Worm (Caenorhabditis elegans) whole organism, L3 larva: Measurements from ENCODE around the gene H10D18.5.

Experiments used
- R02D3.7 ChIP-seq: fragments of 150-350 bp; optimal IDR thresholded peaks from 2 replicates; lab custom pipeline; 2014; ENCODE audit warnings: missing biosample characterization, missing genetic modification characterization
- ZK546.5 ChIP-seq: sonication (generic microtip); optimal IDR thresholded peaks from 2 replicates; lab custom pipeline; 2017; ENCODE audit warnings: missing biosample characterization, missing genetic modification characterization
- ama-1 ChIP-seq: fragments of 150-350 bp; optimal IDR thresholded peaks from 2 replicates; lab custom pipeline; 2018
- ceh-16 ChIP-seq: sonication (generic microtip); optimal IDR thresholded peaks from 2 replicates; lab custom pipeline; 2017; ENCODE audit warnings: missing biosample characterization, missing genetic modification characterization
- ceh-9 ChIP-seq: sonication (generic microtip); optimal IDR thresholded peaks from 2 replicates; lab custom pipeline; 2018; ENCODE audit warnings: missing biosample characterization, missing genetic modification characterization
- daf-12 ChIP-seq: fragments of 150-350 bp; optimal IDR thresholded peaks from 2 replicates; lab custom pipeline; 2014; ENCODE audit warnings: missing biosample characterization, missing genetic modification reagents, missing genetic modification characterization
- egl-5 ChIP-seq: fragments of 150-350 bp; optimal IDR thresholded peaks from 2 replicates; lab custom pipeline; 2017; ENCODE audit warnings: missing biosample characterization, missing genetic modification reagents, missing genetic modification characterization, inconsistent platforms
- elt-1 ChIP-seq: fragments of 150-350 bp; optimal IDR thresholded peaks from 2 replicates; lab custom pipeline; 2014; ENCODE audit warnings: missing biosample characterization, missing genetic modification characterization
- elt-2 ChIP-seq: sonication (generic microtip); optimal IDR thresholded peaks from 2 replicates; lab custom pipeline; 2016; ENCODE audit warnings: missing genetic modification reagents, mild to moderate bottlenecking, missing genetic modification characterization, missing compliant biosample characterization
- eor-1 ChIP-seq, 2 experiments: fragments of 150-350 bp; optimal IDR thresholded peaks; 2 replicates each; lab custom pipeline; 2014 to 2018; ENCODE audit warnings: missing biosample characterization in 2 of 2, missing genetic modification characterization in 2 of 2
- fkh-10 ChIP-seq: sonication (generic microtip); optimal IDR thresholded peaks from 2 replicates; lab custom pipeline; 2017; ENCODE audit warnings: missing biosample characterization, missing genetic modification reagents, missing genetic modification characterization
- hmg-11 ChIP-seq: sonication (generic microtip); optimal IDR thresholded peaks from 2 replicates; lab custom pipeline; 2016; ENCODE audit warnings: missing genetic modification characterization, missing compliant biosample characterization
- jun-1 ChIP-seq: fragments of 150-350 bp; optimal IDR thresholded peaks from 2 replicates; lab custom pipeline; 2014; ENCODE audit warnings: missing biosample characterization, missing genetic modification reagents, missing genetic modification characterization
- lin-39 ChIP-seq: fragments of 150-350 bp; optimal IDR thresholded peaks from 2 replicates; lab custom pipeline; 2018; ENCODE audit warnings: missing biosample characterization, missing genetic modification reagents, missing genetic modification characterization
- mml-1 ChIP-seq: fragments of 150-350 bp; sonication (generic microtip); optimal IDR thresholded peaks from 3 replicates; lab custom pipeline; 2014; ENCODE audit warnings: missing biosample characterization, missing genetic modification characterization
- nfya-1 ChIP-seq: sonication (generic microtip); optimal IDR thresholded peaks from 2 replicates; lab custom pipeline; 2017; ENCODE audit warnings: missing genetic modification characterization, mild to moderate bottlenecking, missing compliant biosample characterization, antibody characterized with exemption, moderate library complexity; ENCODE audit not compliant: insufficient read depth
- nhr-43 ChIP-seq: sonication (generic microtip); optimal IDR thresholded peaks from 2 replicates; lab custom pipeline; 2016; ENCODE audit warnings: mild to moderate bottlenecking, missing genetic modification characterization, missing compliant biosample characterization; ENCODE audit not compliant: poor library complexity, severe bottlenecking
- nhr-67 ChIP-seq: fragments of 150-350 bp; optimal IDR thresholded peaks from 2 replicates; lab custom pipeline; 2014; ENCODE audit warnings: missing biosample characterization, missing genetic modification characterization
- nhr-76 ChIP-seq: fragments of 150-350 bp; sonication (generic microtip); optimal IDR thresholded peaks from 5 replicates; lab custom pipeline; 2014; ENCODE audit warnings: missing biosample characterization, missing genetic modification characterization
- nhr-77 ChIP-seq: fragments of 150-350 bp; optimal IDR thresholded peaks from 2 replicates; lab custom pipeline; 2014; ENCODE audit warnings: missing biosample characterization, missing genetic modification characterization
- pha-4 ChIP-seq: fragments of 150-350 bp; optimal IDR thresholded peaks from 2 replicates; lab custom pipeline; 2014; ENCODE audit warnings: missing biosample characterization, missing genetic modification reagents, missing genetic modification characterization
- pqm-1 ChIP-seq: fragments of 150-350 bp; optimal IDR thresholded peaks from 2 replicates; lab custom pipeline; 2017; ENCODE audit warnings: missing biosample characterization, missing genetic modification characterization, inconsistent platforms
- skn-1 ChIP-seq: fragments of 150-350 bp; optimal IDR thresholded peaks from 2 replicates; lab custom pipeline; 2014; ENCODE audit warnings: missing biosample characterization, missing genetic modification characterization
- unc-39 ChIP-seq: sonication (generic microtip); optimal IDR thresholded peaks from 4 replicates; lab custom pipeline; 2017; ENCODE audit warnings: missing biosample characterization, missing genetic modification characterization
- zag-1 ChIP-seq: fragments of 150-350 bp; optimal IDR thresholded peaks from 2 replicates; lab custom pipeline; 2014; ENCODE audit warnings: missing biosample characterization, missing genetic modification characterization
- ztf-4 ChIP-seq: fragments of 150-350 bp; optimal IDR thresholded peaks from 2 replicates; lab custom pipeline; 2014; ENCODE audit warnings: missing biosample characterization, missing genetic modification characterization

H10D18.5 gene

DNA sequence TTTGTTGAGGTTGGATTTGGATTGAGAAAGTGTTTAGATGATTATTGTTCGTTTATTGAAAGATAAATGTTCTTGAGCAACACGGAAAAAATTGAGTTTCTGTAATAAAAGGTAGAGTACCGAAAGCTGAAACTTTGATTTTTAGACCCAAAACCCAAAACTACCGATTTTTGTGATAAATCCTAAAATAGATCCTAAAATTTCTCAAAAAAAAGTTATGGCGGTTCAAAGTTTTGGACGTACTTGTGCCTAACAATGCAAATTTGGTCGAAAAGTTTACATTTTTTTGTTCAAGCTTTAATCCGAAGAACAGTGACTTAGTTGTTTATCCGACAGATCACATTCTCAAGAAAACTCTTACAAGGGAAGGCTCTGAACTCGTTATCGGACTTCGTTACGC lies 15.8 kb upstream of the H10D18.5 start, which contains the start of gene nhr-185:
TSS of gene nhr-185 (minus strand) at position 101 of the 400 bp plus-strand sequence.
- TF ChIP-seq ceh-9 (tag; lab: Kevin White, UChicago) (no peak), nhr-77 (tag; lab: Kevin White, UChicago) (no peak)

DNA sequence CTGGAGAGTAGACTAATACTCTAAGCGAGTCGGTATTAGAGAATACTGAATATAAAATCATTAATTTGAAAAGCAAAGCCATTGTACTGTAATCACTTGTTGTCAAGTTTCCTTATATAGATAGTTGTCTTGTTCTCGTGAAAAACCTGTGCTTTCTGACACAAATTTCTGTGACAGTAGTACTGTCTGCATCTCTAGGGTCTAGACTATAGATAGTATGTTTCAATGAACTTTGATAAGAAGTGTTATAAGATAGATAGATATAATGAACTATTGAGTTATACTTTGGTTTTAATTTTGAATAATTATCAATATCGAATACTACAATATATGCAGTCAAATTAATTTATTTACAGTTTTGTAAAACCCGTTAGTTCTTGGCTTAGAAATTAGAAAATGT lies 12.4 kb upstream of the H10D18.5 start, which contains the start of gene ugt-32:
TSS of gene ugt-32 (minus strand) at position 82 of the 400 bp plus-strand sequence.
- TF ChIP-seq zag-1 (tag; lab: Kevin White, UChicago) (no peak), nhr-77 (tag; lab: Kevin White, UChicago) (no peak), nfya-1 (tag; lab: Kevin White, UChicago) (no peak), elt-2 (peak; percentile 7), pqm-1 (tag; lab: Kevin White, UChicago) (peak; percentile 85), skn-1 (tag; lab: Kevin White, UChicago) (no peak), unc-39 (tag; lab: Kevin White, UChicago) (no peak)
- TF ChIP-seq, all 47 proteins: peak for 2

DNA sequence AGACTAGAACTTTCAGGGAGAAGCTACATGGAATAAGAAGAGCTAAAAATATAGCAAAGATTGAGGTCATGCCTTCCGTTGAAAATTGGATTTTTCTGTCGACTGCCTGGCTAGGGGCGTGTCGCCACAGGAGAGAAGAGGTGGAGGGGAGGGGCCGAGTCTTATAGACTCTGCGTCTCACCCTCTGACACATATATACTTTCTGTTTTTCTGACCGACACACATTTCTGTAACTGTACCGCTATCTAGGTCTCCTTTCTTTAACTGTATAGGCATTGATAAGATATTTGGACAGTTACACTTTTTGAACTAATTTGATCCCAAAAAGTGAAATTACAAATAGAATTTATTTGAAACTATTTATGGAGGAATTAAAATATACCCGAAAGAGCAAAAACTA lies 9.9 kb upstream of the H10D18.5 start:
- no peak for TF ChIP-seq mml-1
- TF ChIP-seq nfya-1 (tag; lab: Kevin White, UChicago) = no peak
- TF ChIP-seq pqm-1 (tag; lab: Kevin White, UChicago) = peak; percentile 20

DNA sequence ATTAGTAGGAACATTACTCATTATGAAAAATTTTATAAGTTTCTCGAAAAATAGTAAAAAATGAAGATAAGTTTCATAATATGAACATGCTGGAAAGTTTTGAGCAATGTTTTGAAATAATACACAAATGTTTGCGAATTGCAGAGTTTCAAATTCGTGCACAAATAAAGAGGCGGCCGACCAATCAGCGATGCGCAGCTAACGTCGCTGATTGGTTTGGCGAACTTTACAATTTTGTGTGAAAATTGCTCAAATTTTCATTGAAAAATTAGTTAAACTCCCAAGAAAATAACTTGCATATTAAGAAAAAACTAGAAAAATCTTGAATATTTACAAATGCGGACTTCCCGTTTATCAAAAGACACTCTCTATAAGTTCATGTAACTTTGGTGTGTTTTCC lies 1.1 kb upstream of the H10D18.5 start:
- TF ChIP-seq ama-1 (lab: Kevin White, UChicago) = no peak
- TF ChIP-seq nfya-1 (tag; lab: Kevin White, UChicago) = peak; percentile 55

DNA sequence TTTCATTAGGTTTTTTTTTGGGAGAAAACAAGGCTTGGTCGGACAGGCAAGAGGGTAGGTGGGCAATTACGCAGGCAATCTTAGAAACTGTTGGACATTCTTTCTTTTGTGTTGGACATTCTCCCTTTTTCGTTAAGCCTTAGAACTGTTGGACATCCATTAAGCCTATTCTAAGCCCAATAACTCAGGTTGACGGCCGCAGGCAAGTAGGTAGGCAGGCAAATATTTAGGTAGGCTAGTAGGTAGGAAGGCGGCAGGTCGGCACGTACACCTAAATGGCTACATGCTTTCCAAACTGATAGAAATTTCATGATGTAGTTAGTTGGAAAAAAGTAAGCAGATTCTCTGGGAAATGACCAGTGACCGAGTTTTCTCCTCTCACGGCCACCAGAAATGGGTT lies 587 bp upstream of the H10D18.5 start:
- TF ChIP-seq eor-1 (tag; optimal IDR thresholded peaks at IDR 0.05; lab: Kevin White, UChicago) = no peak
- TF ChIP-seq ztf-4 = no peak
- no peak for TF ChIP-seq mml-1
- no peak for TF ChIP-seq pqm-1 (tag; lab: Kevin White, UChicago)
- TF ChIP-seq daf-12 = no peak
- no peak for TF ChIP-seq elt-1 (tag; lab: Kevin White, UChicago)
- no peak for TF ChIP-seq ceh-9 (tag; lab: Kevin White, UChicago)
- no peak for TF ChIP-seq hmg-11 (tag; lab: Kevin White, UChicago)
- TF ChIP-seq nhr-76 (tag; lab: Kevin White, UChicago) = no peak
- TF ChIP-seq ceh-16 = no peak
- no peak for TF ChIP-seq nhr-43 (tag; lab: Kevin White, UChicago)
- no peak for TF ChIP-seq nhr-67 (tag; lab: Kevin White, UChicago)
- no peak for TF ChIP-seq fkh-10 (GFP tag; lab: Kevin White, UChicago)
- no peak for TF ChIP-seq ama-1 (lab: Kevin White, UChicago)
- TF ChIP-seq skn-1 (tag; lab: Kevin White, UChicago) = no peak
- no peak for TF ChIP-seq nfya-1 (tag; lab: Kevin White, UChicago)
- TF ChIP-seq nhr-77 (tag; lab: Kevin White, UChicago) = no peak
- TF ChIP-seq pha-4 (tag; lab: Kevin White, UChicago) = no peak
- no peak for TF ChIP-seq egl-5 (tag; lab: Kevin White, UChicago)
- no peak for TF ChIP-seq unc-39 (tag; lab: Kevin White, UChicago)

DNA sequence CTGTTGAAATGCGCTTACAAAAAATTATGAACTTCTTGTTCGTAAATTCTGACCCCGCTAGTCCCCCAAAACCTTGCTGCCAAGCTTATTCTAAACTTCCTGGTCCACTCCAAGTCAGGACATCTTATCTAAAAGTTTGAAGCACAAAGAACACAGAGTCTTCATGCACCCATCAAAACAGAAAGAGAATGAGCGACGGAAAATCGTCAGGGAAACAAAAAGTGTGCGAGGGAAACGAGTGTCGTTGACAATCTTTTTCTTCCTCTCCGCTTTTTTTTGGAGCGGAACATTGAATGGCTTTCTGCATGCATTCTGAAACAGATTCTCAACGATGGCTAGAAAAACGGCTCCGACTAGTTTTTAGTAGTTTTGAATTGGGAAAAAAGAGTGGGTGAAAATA lies 6.3 kb downstream of the H10D18.5 start:
- TF ChIP-seq jun-1 (tag; lab: Kevin White, UChicago) = no peak
- no peak for TF ChIP-seq nfya-1 (tag; lab: Kevin White, UChicago)
- peak; percentile 17 for TF ChIP-seq lin-39 (tag; lab: Kevin White, UChicago)
- no peak for TF ChIP-seq R02D3.7 (tag; lab: Kevin White, UChicago)
- no peak for TF ChIP-seq elt-1 (tag; lab: Kevin White, UChicago)

DNA sequence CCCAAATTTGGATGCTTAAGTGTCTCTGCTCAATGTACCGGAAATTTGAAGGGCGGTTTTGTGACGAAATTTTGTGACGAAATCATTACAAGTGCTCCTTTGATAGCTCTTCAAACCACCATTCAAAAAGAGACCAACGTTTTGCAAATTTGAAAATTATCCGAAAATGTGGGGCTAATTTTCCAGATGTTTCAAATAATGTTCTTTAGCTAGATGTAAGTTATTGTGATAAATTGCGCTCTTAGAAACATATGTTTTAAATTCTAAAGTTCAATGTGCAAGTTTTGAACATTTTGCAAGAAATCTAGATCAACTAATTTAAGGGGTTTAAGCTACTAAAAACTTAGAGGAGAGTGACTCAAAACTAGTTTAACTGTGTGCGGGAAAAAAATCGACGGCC lies 10.6 kb downstream of the H10D18.5 start:
- TF ChIP-seq daf-12 (no peak), unc-39 (tag; lab: Kevin White, UChicago) (no peak), egl-5 (tag; lab: Kevin White, UChicago) (no peak), ZK546.5 (tag; lab: Kevin White, UChicago) (no peak), elt-1 (tag; lab: Kevin White, UChicago) (no peak), ceh-16 (no peak), fkh-10 (GFP tag; lab: Kevin White, UChicago) (no peak)
